Worm (Caenorhabditis elegans) whole organism, mixed stage, embryonic: ENCODE results near the gene hpo-26.

Experiments used
- M03D4.4 ChIP-seq: sonication (generic microtip); optimal IDR thresholded peaks from 2 replicates; lab custom pipeline; 2017; ENCODE audit warnings: mild to moderate bottlenecking, missing genetic modification characterization, missing compliant biosample characterization
- bed-3 ChIP-seq: fragments of 200-800 bp; sonication (Bioruptor generic); optimal IDR thresholded peaks from 3 replicates; lab custom pipeline; 2018; ENCODE audit warnings: mild to moderate bottlenecking, missing genetic modification characterization, moderate library complexity, missing compliant biosample characterization
- ceh-39 ChIP-seq: fragments of 150-350 bp; optimal IDR thresholded peaks from 2 replicates; lab custom pipeline; 2014; ENCODE audit warnings: missing biosample characterization, missing genetic modification characterization
- ceh-43 ChIP-seq: fragments of 200-800 bp; sonication (Bioruptor generic); optimal IDR thresholded peaks from 2 replicates; lab custom pipeline; 2018; ENCODE audit warnings: mild to moderate bottlenecking, missing genetic modification characterization, moderate library complexity, missing compliant biosample characterization
- ceh-83 ChIP-seq: fragments of 200-800 bp; sonication (Bioruptor generic); optimal IDR thresholded peaks from 2 replicates; lab custom pipeline; 2018; ENCODE audit warnings: mild to moderate bottlenecking, missing genetic modification characterization, missing compliant biosample characterization
- ces-1 ChIP-seq: fragments of 150-350 bp; optimal IDR thresholded peaks from 2 replicates; lab custom pipeline; 2014; ENCODE audit warnings: missing biosample characterization, missing genetic modification reagents, missing genetic modification characterization
- cnd-1 ChIP-seq: fragments of 200-800 bp; sonication (Bioruptor generic); optimal IDR thresholded peaks from 2 replicates; lab custom pipeline; 2018; ENCODE audit warnings: mild to moderate bottlenecking, missing genetic modification characterization, missing compliant biosample characterization
- drap-1 ChIP-seq: fragments of 200-800 bp; sonication (Bioruptor generic); optimal IDR thresholded peaks from 3 replicates; lab custom pipeline; 2018; ENCODE audit warnings: mild to moderate bottlenecking, missing genetic modification characterization, missing compliant biosample characterization
- elt-1 ChIP-seq: sonication (generic microtip); optimal IDR thresholded peaks from 2 replicates; lab custom pipeline; 2017; ENCODE audit warnings: missing genetic modification characterization, mild to moderate bottlenecking, missing compliant biosample characterization, antibody characterized with exemption, moderate library complexity, borderline replicate concordance; ENCODE audit not compliant: insufficient read depth
- elt-3 ChIP-seq: fragments of 150-350 bp; optimal IDR thresholded peaks from 2 replicates; lab custom pipeline; 2014; ENCODE audit warnings: missing biosample characterization, missing genetic modification characterization
- flh-1 ChIP-seq: fragments of 200-800 bp; sonication (Bioruptor generic); optimal IDR thresholded peaks from 2 replicates; lab custom pipeline; 2018; ENCODE audit warnings: mild to moderate bottlenecking, missing genetic modification characterization, moderate library complexity, missing compliant biosample characterization
- ham-2 ChIP-seq: fragments of 200-800 bp; sonication (Bioruptor generic); optimal IDR thresholded peaks from 2 replicates; lab custom pipeline; 2018; ENCODE audit warnings: mild to moderate bottlenecking, missing genetic modification characterization, missing compliant biosample characterization
- hlh-1 ChIP-seq: fragments of 150-350 bp; optimal IDR thresholded peaks from 2 replicates; lab custom pipeline; 2014; ENCODE audit warnings: missing biosample characterization, missing genetic modification reagents, missing genetic modification characterization
- lin-13 ChIP-seq: fragments of 150-350 bp; optimal IDR thresholded peaks from 2 replicates; lab custom pipeline; 2014; ENCODE audit warnings: missing biosample characterization, missing genetic modification characterization
- lin-32 ChIP-seq: fragments of 200-800 bp; sonication (Bioruptor generic); optimal IDR thresholded peaks from 2 replicates; lab custom pipeline; 2018; ENCODE audit warnings: mild to moderate bottlenecking, missing genetic modification characterization, missing compliant biosample characterization
- lsy-2 ChIP-seq: fragments of 150-350 bp; optimal IDR thresholded peaks from 2 replicates; lab custom pipeline; 2014; ENCODE audit warnings: missing biosample characterization, missing genetic modification characterization
- mab-5 ChIP-seq: fragments of 150-350 bp; optimal IDR thresholded peaks from 2 replicates; lab custom pipeline; 2014; ENCODE audit warnings: missing biosample characterization, missing genetic modification characterization
- mep-1 ChIP-seq: fragments of 150-350 bp; optimal IDR thresholded peaks from 2 replicates; lab custom pipeline; 2017; ENCODE audit warnings: missing biosample characterization, missing genetic modification reagents, missing genetic modification characterization, inconsistent platforms
- mls-2 ChIP-seq: sonication (generic microtip); optimal IDR thresholded peaks from 2 replicates; lab custom pipeline; 2016; ENCODE audit warnings: mild to moderate bottlenecking, missing genetic modification characterization, moderate library complexity, missing compliant biosample characterization
- nhr-2 ChIP-seq: fragments of 150-350 bp; optimal IDR thresholded peaks from 2 replicates; lab custom pipeline; 2014; ENCODE audit warnings: missing biosample characterization, missing genetic modification characterization
- nhr-237 ChIP-seq: fragments of 150-350 bp; optimal IDR thresholded peaks from 2 replicates; lab custom pipeline; 2014; ENCODE audit warnings: missing biosample characterization, missing genetic modification characterization
- nhr-28 ChIP-seq: fragments of 150-350 bp; optimal IDR thresholded peaks from 2 replicates; lab custom pipeline; 2014; ENCODE audit warnings: missing biosample characterization, missing genetic modification characterization
- nhr-76 ChIP-seq: sonication (generic microtip); optimal IDR thresholded peaks from 2 replicates; lab custom pipeline; 2017; ENCODE audit warnings: missing biosample characterization, missing genetic modification characterization
- pha-4 ChIP-seq: fragments of 150-350 bp; optimal IDR thresholded peaks from 2 replicates; lab custom pipeline; 2018; ENCODE audit warnings: missing biosample characterization, missing genetic modification reagents, missing genetic modification characterization
- sem-2 ChIP-seq: fragments of 200-800 bp; sonication (Bioruptor generic); optimal IDR thresholded peaks from 2 replicates; lab custom pipeline; 2018; ENCODE audit warnings: mild to moderate bottlenecking, missing genetic modification characterization, missing compliant biosample characterization
- snpc-4 ChIP-seq: fragments of 150-350 bp; optimal IDR thresholded peaks from 2 replicates; lab custom pipeline; 2014; ENCODE audit warnings: missing biosample characterization, missing genetic modification characterization
- sptf-1 ChIP-seq: sonication (generic microtip); optimal IDR thresholded peaks from 2 replicates; lab custom pipeline; 2017; ENCODE audit warnings: mild to moderate bottlenecking, missing genetic modification characterization, moderate library complexity, missing compliant biosample characterization
- unc-120 ChIP-seq: sonication (generic microtip); optimal IDR thresholded peaks from 2 replicates; lab custom pipeline; 2017; ENCODE audit warnings: missing genetic modification characterization, missing compliant biosample characterization; ENCODE audit not compliant: poor library complexity, severe bottlenecking
- unc-39 ChIP-seq: fragments of 150-350 bp; optimal IDR thresholded peaks from 2 replicates; lab custom pipeline; 2014; ENCODE audit warnings: missing biosample characterization, missing genetic modification characterization
- unc-62 ChIP-seq: fragments of 150-350 bp; optimal IDR thresholded peaks from 2 replicates; lab custom pipeline; 2014; ENCODE audit warnings: missing biosample characterization, missing genetic modification reagents, missing genetic modification characterization
- zip-8 ChIP-seq: fragments of 150-350 bp; optimal IDR thresholded peaks from 2 replicates; lab custom pipeline; 2014; ENCODE audit warnings: missing biosample characterization, missing genetic modification characterization

Gene hpo-26

ce11 chrV:6549871-6550270 is 17.0 kb upstream of the hpo-26 start, which contains the start of gene lipl-4:
lipl-4 (plus strand) TSS chrV:6550171.
- TF ChIP-seq ceh-43 (GFP tag; lab: Kevin White, UChicago) = no peak
- TF ChIP-seq unc-120 (tag; lab: Kevin White, UChicago) = no peak
- TF ChIP-seq unc-62 (GFP tag; lab: Kevin White, UChicago) = no peak
- no peak for TF ChIP-seq nhr-76
- TF ChIP-seq ceh-83 (GFP tag; lab: Kevin White, UChicago) = no peak
- TF ChIP-seq mab-5 = no peak
- no peak for TF ChIP-seq nhr-2
- no peak for TF ChIP-seq ceh-39 (tag; lab: Kevin White, UChicago)
- TF ChIP-seq ham-2 = no peak
- no peak for TF ChIP-seq snpc-4 (tag; lab: Kevin White, UChicago)
- no peak for TF ChIP-seq hlh-1 (tag; lab: Kevin White, UChicago)
- TF ChIP-seq flh-1 (GFP tag; lab: Kevin White, UChicago) = no peak
- no peak for TF ChIP-seq mls-2 (tag; lab: Kevin White, UChicago)
- TF ChIP-seq elt-1 (tag; lab: Kevin White, UChicago) = no peak
- TF ChIP-seq mep-1 (tag; lab: Kevin White, UChicago) = no peak
- TF ChIP-seq elt-3 (tag; lab: Kevin White, UChicago) = no peak
- TF ChIP-seq cnd-1 (tag; lab: Kevin White, UChicago) = no peak
- TF ChIP-seq bed-3 (GFP tag; lab: Kevin White, UChicago) = no peak
- TF ChIP-seq, all 35 proteins: peak for 0

DNA sequence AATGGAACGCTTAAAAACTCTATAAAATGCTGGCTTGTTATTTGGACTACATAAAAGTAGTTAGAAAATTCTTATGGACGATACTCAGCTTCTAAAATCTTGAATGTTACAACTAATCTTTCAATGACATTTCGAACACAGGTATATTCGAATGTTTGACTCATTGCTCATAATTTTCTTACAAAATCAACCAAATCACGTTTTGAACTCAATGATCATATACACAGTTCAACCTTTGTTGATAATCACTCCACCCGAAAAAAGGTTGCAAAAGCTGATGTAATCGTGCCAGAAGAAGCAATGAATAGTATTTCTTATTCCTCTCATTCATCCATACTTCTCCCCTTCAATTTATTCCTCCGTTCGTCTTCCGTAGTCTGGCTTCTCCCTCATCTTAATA is 16.3 kb upstream of the hpo-26 start, which contains the start of gene K04A8.20:
Gene K04A8.20 (plus strand): TSS at position 301 of the 400 bp plus-strand sequence.
- no peak for TF ChIP-seq hlh-1 (tag; lab: Kevin White, UChicago)
- no peak for TF ChIP-seq elt-3 (tag; lab: Kevin White, UChicago)
- no peak for TF ChIP-seq cnd-1 (tag; lab: Kevin White, UChicago)
- TF ChIP-seq bed-3 (GFP tag; lab: Kevin White, UChicago) = no peak
- no peak for TF ChIP-seq nhr-237
- TF ChIP-seq pha-4 (tag; lab: Kevin White, UChicago) = no peak
- TF ChIP-seq drap-1 = no peak
- TF ChIP-seq lin-13 (tag; lab: Kevin White, UChicago) = no peak
- no peak for TF ChIP-seq ceh-43 (GFP tag; lab: Kevin White, UChicago)
- no peak for TF ChIP-seq snpc-4 (tag; lab: Kevin White, UChicago)
- no peak for TF ChIP-seq ham-2
- no peak for TF ChIP-seq elt-1 (tag; lab: Kevin White, UChicago)
- no peak for TF ChIP-seq M03D4.4 (tag; lab: Kevin White, UChicago)
- TF ChIP-seq nhr-28 = no peak
- TF ChIP-seq unc-39 (tag; lab: Kevin White, UChicago) = no peak
- TF ChIP-seq zip-8 = no peak
- TF ChIP-seq unc-120 (tag; lab: Kevin White, UChicago) = no peak
- TF ChIP-seq sem-2 = no peak
- no peak for TF ChIP-seq nhr-76
- TF ChIP-seq nhr-2 = no peak

- TF ChIP-seq ces-1 (GFP tag; lab: Kevin White, UChicago) = no peak
- peak; percentile 9 for TF ChIP-seq zip-8
- TF ChIP-seq, all 35 proteins: peak for 1
Observed at ce11 chrV:6548309-6548708, 15.4 kb upstream of the hpo-26 start.

- TF ChIP-seq ceh-39 (tag; lab: Kevin White, UChicago) (no peak), cnd-1 (tag; lab: Kevin White, UChicago) (no peak), lin-32 (no peak), ham-2 (no peak), unc-39 (tag; lab: Kevin White, UChicago) (no peak), ceh-43 (GFP tag; lab: Kevin White, UChicago) (no peak), M03D4.4 (tag; lab: Kevin White, UChicago) (no peak), sptf-1 (tag; lab: Kevin White, UChicago) (no peak), nhr-237 (no peak), elt-3 (tag; lab: Kevin White, UChicago) (no peak), nhr-76 (no peak), lsy-2 (no peak)
Observed at ce11 chrV:6546450-6547171, 13.8 kb upstream of the hpo-26 start, which contains the start of gene dre-1. dre-1 (minus strand) TSS chrV:6546500.
